Fruit fly (Drosophila melanogaster): ENCODE measurements around the gene CG12099.

CG12099 gene

DNA sequence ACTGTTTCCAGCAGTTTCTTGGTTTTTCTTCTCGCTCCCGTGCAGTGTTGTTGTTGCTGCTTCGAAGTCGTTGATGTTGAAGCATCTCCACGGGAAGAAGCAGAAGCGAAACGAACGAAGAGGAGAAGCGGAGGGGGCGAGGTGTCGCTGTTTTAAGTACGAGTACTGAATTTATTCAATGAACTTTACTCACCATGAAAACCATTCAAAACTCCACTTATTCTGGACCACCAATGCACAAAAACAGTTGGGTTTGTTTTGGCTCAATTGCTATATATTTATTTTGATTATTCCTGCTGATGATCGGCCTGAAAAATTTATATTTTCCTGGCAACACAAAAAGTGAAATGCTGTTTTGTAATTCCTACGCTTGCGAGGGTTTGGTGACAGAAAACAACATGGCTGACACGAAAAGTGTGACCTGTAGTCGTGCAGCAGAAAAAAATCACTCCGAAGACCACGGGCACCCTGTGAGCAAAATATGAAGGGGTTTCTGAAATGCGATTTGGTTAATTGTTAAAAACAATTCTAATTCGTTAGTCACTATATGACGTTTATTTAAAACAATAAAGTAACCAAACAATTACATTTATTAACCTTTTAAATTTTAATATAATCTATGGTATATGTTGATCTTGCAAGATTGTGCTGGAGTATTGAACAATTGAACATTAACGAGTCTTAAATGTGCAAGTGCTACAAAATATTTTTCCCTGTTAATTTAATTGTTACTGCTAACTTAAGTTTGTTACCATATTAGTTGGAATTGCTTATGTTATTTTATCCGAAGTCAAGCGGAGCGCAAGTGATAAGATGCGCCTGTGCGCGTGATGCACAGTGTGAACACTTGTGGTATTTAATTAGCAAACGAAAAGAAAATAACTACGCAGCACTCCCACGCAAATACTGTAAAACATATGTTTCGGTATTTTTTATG is 10.2 kb upstream of the CG12099 start, which contains the start of gene CG7879 (continued):
- no peak for TF ChIP-seq Awh (GFP tag; IDR thresholded peaks at IDR 0.05)
- no peak for TF ChIP-seq ash1 (GFP tag; optimal IDR thresholded peaks at IDR 0.05)
- no peak for TF ChIP-seq CG10654 (GFP tag; optimal IDR thresholded peaks at IDR 0.05)
- TF ChIP-seq CG10462 (GFP tag; optimal IDR thresholded peaks at IDR 0.05), result no peak
- TF ChIP-seq Myb (GFP tag; optimal IDR thresholded peaks at IDR 0.05), result no peak
- TF ChIP-seq mam (GFP tag; optimal IDR thresholded peaks at IDR 0.05), result peak; percentile 46
- no peak for TF ChIP-seq CG30431 (GFP tag; optimal IDR thresholded peaks at IDR 0.05)
- TF ChIP-seq Adf1 (GFP tag; IDR thresholded peaks at IDR 0.05), result no peak
- peak in 1 of 2 experiments; percentile 73 for TF ChIP-seq crp (GFP tag; optimal IDR thresholded peaks at IDR 0.05)
- TF ChIP-seq CG10979 (tag; optimal IDR thresholded peaks at IDR 0.05), result no peak
- TF ChIP-seq Nf-YC (tag; optimal IDR thresholded peaks at IDR 0.05), result peak; percentile 33
- no peak for TF ChIP-seq Blimp-1 (GFP tag; optimal IDR thresholded peaks at IDR 0.05)
- peak; percentile 81 for TF ChIP-seq Ets65A (GFP tag)
- peak; percentile 2 for TF ChIP-seq CG10267 (tag; optimal IDR thresholded peaks at IDR 0.05)
- TF ChIP-seq sc (optimal IDR thresholded peaks at IDR 0.05), result no peak
- no peak for TF ChIP-seq sc (GFP tag; optimal IDR thresholded peaks at IDR 0.05)
- TF ChIP-seq CG10366 (GFP tag; IDR thresholded peaks at IDR 0.05), result no peak; the same call in 1 of the 2 replicates
- no peak for TF ChIP-seq gro (GFP tag; optimal IDR thresholded peaks at IDR 0.05)
- TF ChIP-seq ken (GFP tag; IDR thresholded peaks at IDR 0.05), result peak; percentile 33; the same call in 1 of the 3 replicates
- TF ChIP-seq CG4328 (GFP tag; optimal IDR thresholded peaks at IDR 0.05), result no peak
- no peak for TF ChIP-seq usp (GFP tag; optimal IDR thresholded peaks at IDR 0.05)
- TF ChIP-seq oc (tag; optimal IDR thresholded peaks at IDR 0.05), result no peak
- no peak for TF ChIP-seq danr (GFP tag; IDR thresholded peaks at IDR 0.05)
- peak; percentile 10 for TF ChIP-seq CG13624 (GFP tag; optimal IDR thresholded peaks at IDR 0.05)
- peak; percentile 87 for TF ChIP-seq CG17385 (GFP tag; optimal IDR thresholded peaks at IDR 0.05)
- no peak for TF ChIP-seq tap (tag; optimal IDR thresholded peaks at IDR 0.05)
- no peak for TF ChIP-seq unpg (GFP tag; optimal IDR thresholded peaks at IDR 0.05)
- no peak for TF ChIP-seq p53 (GFP tag; optimal IDR thresholded peaks at IDR 0.05)
- TF ChIP-seq Mes4 (GFP tag; optimal IDR thresholded peaks at IDR 0.05), result no peak
- TF ChIP-seq CG30403 (GFP tag; optimal IDR thresholded peaks at IDR 0.05), result peak; percentile 68
- no peak for TF ChIP-seq lbe (GFP tag; optimal IDR thresholded peaks at IDR 0.05)
- TF ChIP-seq scrt (GFP tag; optimal IDR thresholded peaks at IDR 0.05), result no peak
- TF ChIP-seq kah (GFP tag; optimal IDR thresholded peaks at IDR 0.05), result no peak
- peak; percentile 55 for TF ChIP-seq CG3995 (GFP tag; optimal IDR thresholded peaks at IDR 0.05)
- no peak for TF ChIP-seq zen (tag; optimal IDR thresholded peaks at IDR 0.05)
- no peak for TF ChIP-seq Dfd (GFP tag; optimal IDR thresholded peaks at IDR 0.05)
- peak; percentile 71; the same call in 2 of the 3 replicates for TF ChIP-seq CG17361 (GFP tag; IDR thresholded peaks at IDR 0.05)
- no peak for TF ChIP-seq CG4404 (GFP tag; IDR thresholded peaks at IDR 0.05)
- no peak for TF ChIP-seq stc (GFP tag; IDR thresholded peaks at IDR 0.05)
- peak; percentile 17 for TF ChIP-seq grau (tag; optimal IDR thresholded peaks at IDR 0.05)
- no peak for TF ChIP-seq chif (GFP tag; optimal IDR thresholded peaks at IDR 0.05)
- 0 out of 2 replicates have a peak, but pooled peaks have one; percentile 23 for TF ChIP-seq CG6689 (GFP tag; IDR thresholded peaks at IDR 0.05)
- TF ChIP-seq CG4282 (GFP tag; optimal IDR thresholded peaks at IDR 0.05), result no peak
- TF ChIP-seq tll (GFP tag; optimal IDR thresholded peaks at IDR 0.05), result peak in 1 of 2 experiments; percentile 68
- TF ChIP-seq CG1024 (GFP tag; IDR thresholded peaks at IDR 0.05), result peak; percentile 20; the same call in 1 of the 2 replicates
- no peak for TF ChIP-seq CG31365 (tag; optimal IDR thresholded peaks at IDR 0.05)
- TF ChIP-seq Hmr (GFP tag; optimal IDR thresholded peaks at IDR 0.05), result peak; percentile 10
- no peak for TF ChIP-seq shn (GFP tag; optimal IDR thresholded peaks at IDR 0.05)
- TF ChIP-seq schlank (tag; optimal IDR thresholded peaks at IDR 0.05), result no peak
